Worm (Caenorhabditis elegans): ENCODE data around the gene W01D2.6.

- TF ChIP-seq zip-8 (tag; optimal IDR thresholded peaks at IDR 0.05) (no peak), snpc-4 (tag; optimal IDR thresholded peaks at IDR 0.05) (no peak), nhr-237 (tag; optimal IDR thresholded peaks at IDR 0.05) (no peak), nhr-28 (tag; optimal IDR thresholded peaks at IDR 0.05) (no peak)
Measured at ce11 chrII:14819258-14819985, 10.6 kb downstream of the W01D2.6 start.
